Worm (Caenorhabditis elegans): ENCODE results near the gene F35F11.2.

DNA sequence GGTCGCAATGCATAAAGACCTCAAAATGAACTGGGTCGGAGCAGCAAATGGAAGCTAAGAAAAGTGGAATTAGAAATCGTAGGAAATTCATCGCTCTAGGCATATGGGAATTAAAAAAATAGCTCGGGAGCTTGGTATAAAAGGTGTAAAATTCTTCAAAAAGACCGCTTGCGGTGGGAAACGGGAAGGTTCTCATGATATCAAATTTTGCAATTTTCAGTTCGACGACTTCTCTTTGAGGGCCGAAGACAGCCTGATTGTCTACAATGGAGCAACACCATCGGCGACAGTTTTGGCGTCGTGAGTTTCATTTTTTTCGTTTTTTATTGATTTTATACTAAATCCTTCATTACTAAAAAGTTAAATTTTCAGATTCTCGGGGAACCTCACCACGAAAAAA, 41.6 kb upstream of the F35F11.2 start, which contains the start of gene F47C12.8:
- TF ChIP-seq blmp-1 (tag; optimal IDR thresholded peaks at IDR 0.05) = no peak
- no peak for TF ChIP-seq aly-2 (tag; optimal IDR thresholded peaks at IDR 0.05)
- no peak for TF ChIP-seq nhr-90 (tag; optimal IDR thresholded peaks at IDR 0.05; ENCODE audit: poor library complexity)
- no peak for TF ChIP-seq ztf-4 (tag; optimal IDR thresholded peaks at IDR 0.05)
- TF ChIP-seq nhr-77 (tag; optimal IDR thresholded peaks at IDR 0.05) = no peak
- TF ChIP-seq sptf-1 (tag; optimal IDR thresholded peaks at IDR 0.05) = no peak
- TF ChIP-seq sox-4 (tag; optimal IDR thresholded peaks at IDR 0.05) = no peak
- no peak for TF ChIP-seq snpc-4 (tag; optimal IDR thresholded peaks at IDR 0.05)
